Fruit fly (Drosophila melanogaster): ENCODE measurements around the gene CG43999.
A peak's percentile ranks its signal among the peaks of the same experiment; 100 is the strongest.

CG43999 gene

DNA sequence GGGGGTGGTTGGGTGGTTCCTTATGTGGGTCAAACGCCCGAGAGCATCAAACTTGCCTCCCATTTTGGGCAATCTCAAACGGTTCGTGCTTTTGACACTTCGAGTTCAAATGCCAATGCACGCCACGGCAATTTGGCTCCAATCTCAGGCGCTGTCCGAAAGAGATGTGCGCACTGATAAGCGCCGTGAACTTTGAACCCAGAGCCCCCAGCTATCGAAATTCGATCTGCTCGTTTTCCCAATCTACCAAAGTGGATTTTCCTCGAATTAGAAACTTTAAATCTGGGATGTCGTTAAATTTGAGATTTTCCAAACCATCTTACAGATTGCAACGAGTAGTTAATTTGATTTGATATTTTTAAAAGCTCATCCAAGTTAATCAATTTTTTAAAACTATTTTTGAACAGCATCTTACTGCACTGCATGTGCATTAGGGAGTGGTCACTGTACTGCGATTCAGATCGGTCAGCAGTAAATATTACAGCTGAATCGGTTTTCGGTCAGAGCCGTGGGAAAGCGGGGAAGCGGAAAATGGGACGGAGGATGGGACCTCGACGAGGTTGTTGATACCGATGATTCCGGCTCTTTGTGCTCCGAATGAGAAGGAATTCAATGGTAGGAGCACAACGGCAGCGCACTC lies 44.6 kb downstream of the CG43999 start:
- TF ChIP-seq salr (GFP tag; optimal IDR thresholded peaks at IDR 0.05), result no peak
- no peak for TF ChIP-seq CG3032 (tag; optimal IDR thresholded peaks at IDR 0.05)
- no peak for TF ChIP-seq CG6163 (GFP tag; IDR thresholded peaks at IDR 0.05)
- peak; percentile 74 for TF ChIP-seq Eip78C (GFP tag)
- TF ChIP-seq svp (GFP tag), result peak; percentile 94
- no peak for TF ChIP-seq acj6 (GFP tag; optimal IDR thresholded peaks at IDR 0.05)
- TF ChIP-seq Eip75B (GFP tag; optimal IDR thresholded peaks at IDR 0.05), result peak; percentile 1
- no peak for TF ChIP-seq Hr38 (GFP tag; optimal IDR thresholded peaks at IDR 0.05)
- no peak for TF ChIP-seq vri (GFP tag; optimal IDR thresholded peaks at IDR 0.05)
- peak; percentile 28 for TF ChIP-seq esn (GFP tag; optimal IDR thresholded peaks at IDR 0.05)
- peak; percentile 17 for TF ChIP-seq Sox14 (GFP tag; optimal IDR thresholded peaks at IDR 0.05)

DNA sequence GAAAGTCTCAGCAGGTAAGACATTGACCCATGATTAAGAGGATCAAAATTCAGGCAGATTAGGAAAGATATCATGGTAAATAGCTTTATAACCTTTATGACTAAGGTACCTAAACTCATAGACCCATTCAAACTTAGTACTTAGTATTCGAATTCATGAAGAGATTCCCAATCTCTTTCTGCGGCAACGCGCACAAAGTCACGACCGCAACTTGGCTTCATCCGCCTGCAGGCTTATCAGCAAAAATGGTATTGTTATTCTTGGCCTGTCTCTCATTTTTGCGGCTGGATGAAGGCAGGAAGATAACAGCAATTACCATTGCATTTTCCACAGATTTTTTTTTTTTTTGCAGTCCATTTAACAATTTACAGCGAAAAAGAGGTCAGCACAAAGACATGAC lies 48.5 kb downstream of the CG43999 start:
- TF ChIP-seq Ets96B (tag; optimal IDR thresholded peaks at IDR 0.05) (no peak), Eip78C (GFP tag) (peak; percentile 39), svp (GFP tag) (peak; percentile 91)

DNA sequence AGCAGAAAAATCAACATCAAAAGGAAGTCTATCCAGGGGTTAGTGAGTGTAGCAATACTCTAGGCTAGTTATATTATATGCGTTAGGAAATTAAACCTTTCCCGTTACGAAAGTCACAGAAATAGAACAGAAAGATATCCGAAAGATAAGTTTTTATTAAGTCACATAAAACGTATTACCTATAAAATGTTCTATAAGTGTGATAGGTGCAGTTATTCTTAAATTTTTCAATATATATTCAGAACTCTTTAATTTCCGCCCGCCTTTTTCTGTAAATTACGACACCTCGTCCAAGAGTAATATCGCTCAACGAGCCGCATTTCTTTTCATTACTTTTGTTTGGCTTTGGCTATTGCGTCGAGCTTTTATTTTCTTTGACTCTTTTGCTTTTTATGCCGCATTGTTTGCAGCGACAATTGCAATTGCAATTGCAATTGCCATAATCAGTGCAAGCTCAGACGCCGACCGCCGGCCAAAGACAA lies 50.4 kb downstream of the CG43999 start:
- TF ChIP-seq dac (GFP tag; optimal IDR thresholded peaks at IDR 0.05) (no peak), lz (GFP tag; optimal IDR thresholded peaks at IDR 0.05) (no peak), Ets21C (GFP tag; optimal IDR thresholded peaks at IDR 0.05) (no peak), fd85E (GFP tag; optimal IDR thresholded peaks at IDR 0.05) (no peak), acj6 (GFP tag; optimal IDR thresholded peaks at IDR 0.05) (peak; percentile 30), Hr4 (GFP tag; optimal IDR thresholded peaks at IDR 0.05) (peak; percentile 70), CG11902 (GFP tag; optimal IDR thresholded peaks at IDR 0.05) (no peak), CG4318 (GFP tag; optimal IDR thresholded peaks at IDR 0.05) (peak; percentile 71), CG6808 (GFP tag; optimal IDR thresholded peaks at IDR 0.05) (peak; percentile 60), ss (GFP tag; optimal IDR thresholded peaks at IDR 0.05) (peak in 1 of 2 experiments; percentile 11), dsx (GFP tag; optimal IDR thresholded peaks at IDR 0.05; ENCODE audit: poor library complexity, severe bottlenecking) (no peak), CG32006 (GFP tag; optimal IDR thresholded peaks at IDR 0.05) (peak; percentile 90), OdsH (GFP tag; optimal IDR thresholded peaks at IDR 0.05) (peak; percentile 65), Hr38 (GFP tag; optimal IDR thresholded peaks at IDR 0.05) (no peak), Sox14 (GFP tag; optimal IDR thresholded peaks at IDR 0.05) (peak; percentile 51), fd59A (GFP tag; optimal IDR thresholded peaks at IDR 0.05) (peak; percentile 60), topi (GFP tag; optimal IDR thresholded peaks at IDR 0.05) (peak; percentile 24), vri (GFP tag; optimal IDR thresholded peaks at IDR 0.05) (peak; percentile 40), CG8119 (GFP tag; IDR thresholded peaks at IDR 0.05) (peak; percentile 70), CG3032 (tag; optimal IDR thresholded peaks at IDR 0.05) (peak; percentile 52), Gug (GFP tag; IDR thresholded peaks at IDR 0.05) (no peak), CG6276 (GFP tag; optimal IDR thresholded peaks at IDR 0.05) (peak; percentile 20), Sox15 (GFP tag; optimal IDR thresholded peaks at IDR 0.05) (peak; percentile 22), Lpt (GFP tag; optimal IDR thresholded peaks at IDR 0.05) (peak; percentile 25), Met (GFP tag; optimal IDR thresholded peaks at IDR 0.05) (no peak), spab (GFP tag; optimal IDR thresholded peaks at IDR 0.05) (peak; percentile 52), CG7368 (GFP tag; optimal IDR thresholded peaks at IDR 0.05) (peak; percentile 8), CG3919 (GFP tag; optimal IDR thresholded peaks at IDR 0.05) (no peak), cyc (GFP tag; optimal IDR thresholded peaks at IDR 0.05) (no peak), Hr39 (GFP tag; optimal IDR thresholded peaks at IDR 0.05) (no peak), CG8632 (GFP tag; optimal IDR thresholded peaks at IDR 0.05) (peak; percentile 43), Ets96B (tag; optimal IDR thresholded peaks at IDR 0.05) (peak; percentile 74), CG6792 (GFP tag; optimal IDR thresholded peaks at IDR 0.05) (peak; percentile 20), CG9139 (GFP tag; optimal IDR thresholded peaks at IDR 0.05) (no peak), Eip75B (GFP tag; optimal IDR thresholded peaks at IDR 0.05) (peak; percentile 34), CG1621 (tag; optimal IDR thresholded peaks at IDR 0.05) (no peak), achi (GFP tag; optimal IDR thresholded peaks at IDR 0.05) (peak; percentile 41), CG31627 (GFP tag; optimal IDR thresholded peaks at IDR 0.05) (no peak), svp (GFP tag) (no peak), CG10669 (GFP tag; optimal IDR thresholded peaks at IDR 0.05) (peak; percentile 52), pdm3 (GFP tag; optimal IDR thresholded peaks at IDR 0.05) (peak; percentile 49), Eip78C (GFP tag) (peak; percentile 86), CG10631 (GFP tag; optimal IDR thresholded peaks at IDR 0.05) (peak; percentile 64)
